Worm (Caenorhabditis elegans) whole organism, L4/young adult: Measurements from ENCODE around the gene gsp-1.

Experiments used
- W03F9.2 ChIP-seq: fragments of 150-350 bp; optimal IDR thresholded peaks from 2 replicates; lab custom pipeline; 2014; ENCODE audit warnings: missing biosample characterization, missing genetic modification characterization
- dao-5 ChIP-seq: sonication (generic microtip); optimal IDR thresholded peaks from 2 replicates; lab custom pipeline; 2016; ENCODE audit warnings: missing genotype, missing genetic modification characterization, moderate library complexity, missing compliant biosample characterization
- him-1 ChIP-seq: sonication (generic microtip); optimal IDR thresholded peaks from 2 replicates; lab custom pipeline; 2016; ENCODE audit warnings: missing genotype, missing genetic modification reagents, missing genetic modification characterization, missing compliant biosample characterization

The gsp-1 gene

DNA sequence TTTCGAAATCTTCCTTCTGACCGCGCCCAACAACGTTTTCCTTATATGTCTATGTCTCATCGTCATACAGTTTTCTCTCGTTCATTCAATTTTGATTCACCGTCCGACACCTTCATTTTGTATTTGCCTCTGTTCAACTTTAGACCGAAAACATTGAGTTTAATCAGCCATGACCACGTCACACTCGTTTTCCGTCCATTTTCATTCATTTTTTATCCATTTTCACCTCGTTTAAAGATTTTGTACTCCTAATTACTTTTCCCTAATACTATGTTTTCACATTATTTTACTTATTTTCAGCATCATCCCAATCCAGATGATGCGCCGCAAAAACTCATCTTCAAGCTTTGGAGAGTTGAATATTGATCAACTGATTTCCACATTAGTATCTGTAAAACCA is 20.0 kb downstream of the gsp-1 start, which contains the start of gene pph-1:
Gene pph-1, plus strand, starts transcription at position 301 of the 400 bp plus-strand sequence.
- TF ChIP-seq dao-5 (tag; lab: Kevin White, UChicago) (no peak), him-1 (tag; lab: Kevin White, UChicago) (no peak), W03F9.2 (tag; lab: Kevin White, UChicago) (no peak)

ce11 chrV:10702910-10703309 is 20.7 kb downstream of the gsp-1 start:
- TF ChIP-seq him-1 (tag; lab: Kevin White, UChicago) (no peak), dao-5 (tag; lab: Kevin White, UChicago) (no peak)

DNA sequence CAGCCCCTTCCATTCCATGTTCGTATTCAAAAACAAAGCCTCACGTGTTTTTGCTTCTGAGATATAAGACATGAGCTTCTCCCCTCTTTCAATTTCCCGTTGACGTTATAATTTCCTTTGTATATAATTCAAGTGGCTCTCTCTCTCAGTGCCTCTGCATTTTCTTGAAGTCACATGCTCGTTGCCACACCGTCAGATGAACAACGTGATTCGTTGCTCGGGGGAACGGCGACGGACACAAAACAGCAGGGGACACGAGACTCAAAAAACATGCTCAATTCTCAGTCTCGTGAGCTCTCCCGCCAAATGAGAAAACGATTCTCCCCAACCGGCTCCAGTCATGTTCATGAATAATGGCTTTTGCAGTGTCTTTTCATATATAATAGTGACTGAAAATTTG is 26.1 kb downstream of the gsp-1 start:
- TF ChIP-seq him-1 (tag; lab: Kevin White, UChicago) (no peak), W03F9.2 (tag; lab: Kevin White, UChicago) (no peak), dao-5 (tag; lab: Kevin White, UChicago) (no peak)

DNA sequence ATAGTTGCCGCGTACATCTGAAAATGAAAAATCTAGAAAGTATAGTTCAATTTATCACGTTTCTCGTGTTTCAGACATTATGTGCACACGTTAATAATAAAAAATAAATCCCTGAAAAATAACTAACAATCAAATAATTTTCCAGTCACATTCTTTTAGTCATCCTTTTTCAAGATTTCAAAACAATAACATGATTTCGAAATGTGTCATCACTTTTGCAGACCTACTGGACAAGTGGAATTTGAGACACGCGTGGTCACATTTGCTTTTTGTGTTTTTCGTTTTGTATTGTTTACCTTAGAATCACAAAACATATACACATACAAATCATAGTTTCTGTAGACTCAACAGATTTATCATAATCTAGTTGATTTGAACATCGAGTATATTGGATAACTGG is 27.2 kb downstream of the gsp-1 start:
- TF ChIP-seq W03F9.2 (tag; lab: Kevin White, UChicago) (no peak), dao-5 (tag; lab: Kevin White, UChicago) (no peak), him-1 (tag; lab: Kevin White, UChicago) (no peak)

DNA sequence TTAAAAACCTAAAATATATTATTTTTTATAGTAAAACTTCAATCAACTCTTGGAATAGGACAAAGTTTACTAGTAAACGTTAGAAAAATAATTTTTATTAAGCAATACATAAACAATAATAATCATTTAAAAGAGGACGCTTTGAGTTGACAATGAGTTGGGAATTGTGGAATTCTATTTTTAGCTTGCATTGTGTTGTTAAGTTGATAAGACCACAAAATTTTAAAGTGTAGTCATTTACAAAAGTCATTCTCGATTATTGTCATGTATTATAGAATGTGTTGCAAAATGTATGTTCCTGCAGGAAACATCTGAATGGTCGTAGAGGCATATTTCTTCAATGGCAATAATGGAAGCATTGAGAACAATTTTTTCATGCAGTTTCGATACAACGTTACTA is 28.8 kb downstream of the gsp-1 start:
- TF ChIP-seq him-1 (tag; lab: Kevin White, UChicago) = no peak
- TF ChIP-seq W03F9.2 (tag; lab: Kevin White, UChicago) = no peak
- TF ChIP-seq dao-5 (tag; lab: Kevin White, UChicago) = no peak

- TF ChIP-seq W03F9.2 (tag; lab: Kevin White, UChicago) (no peak), him-1 (tag; lab: Kevin White, UChicago) (no peak), dao-5 (tag; lab: Kevin White, UChicago) (no peak)
Observed at ce11 chrV:10711829-10712607, 29.8 kb downstream of the gsp-1 start.

- no peak for TF ChIP-seq him-1 (tag; lab: Kevin White, UChicago)
- no peak for TF ChIP-seq dao-5 (tag; lab: Kevin White, UChicago)
- no peak for TF ChIP-seq W03F9.2 (tag; lab: Kevin White, UChicago)
Observed at ce11 chrV:10712608-10712900, 30.3 kb downstream of the gsp-1 start.

- TF ChIP-seq W03F9.2 (tag; lab: Kevin White, UChicago) (no peak), him-1 (tag; lab: Kevin White, UChicago) (no peak), dao-5 (tag; lab: Kevin White, UChicago) (no peak)
Observed at ce11 chrV:10713704-10714239, 31.6 kb downstream of the gsp-1 start.

DNA sequence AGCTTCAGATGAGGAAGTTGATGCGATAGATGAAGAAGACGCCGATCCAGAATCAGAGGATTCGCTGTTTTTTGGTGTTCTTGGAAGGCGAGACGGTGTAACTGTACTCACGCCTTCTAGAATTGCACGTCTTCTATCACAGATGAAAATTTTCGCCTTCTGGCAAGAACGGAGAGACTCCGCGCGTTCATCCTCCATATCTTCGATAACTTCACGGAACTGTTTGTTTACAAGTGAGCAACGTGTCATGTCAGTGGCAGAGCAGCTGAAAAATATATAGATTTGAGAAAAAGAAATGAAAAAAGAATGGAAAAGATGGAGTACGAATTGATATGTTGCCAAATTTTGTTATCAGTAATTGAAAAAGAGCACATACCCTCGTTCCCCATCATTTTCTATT is 32.4 kb downstream of the gsp-1 start:
- TF ChIP-seq W03F9.2 (tag; lab: Kevin White, UChicago) = no peak

DNA sequence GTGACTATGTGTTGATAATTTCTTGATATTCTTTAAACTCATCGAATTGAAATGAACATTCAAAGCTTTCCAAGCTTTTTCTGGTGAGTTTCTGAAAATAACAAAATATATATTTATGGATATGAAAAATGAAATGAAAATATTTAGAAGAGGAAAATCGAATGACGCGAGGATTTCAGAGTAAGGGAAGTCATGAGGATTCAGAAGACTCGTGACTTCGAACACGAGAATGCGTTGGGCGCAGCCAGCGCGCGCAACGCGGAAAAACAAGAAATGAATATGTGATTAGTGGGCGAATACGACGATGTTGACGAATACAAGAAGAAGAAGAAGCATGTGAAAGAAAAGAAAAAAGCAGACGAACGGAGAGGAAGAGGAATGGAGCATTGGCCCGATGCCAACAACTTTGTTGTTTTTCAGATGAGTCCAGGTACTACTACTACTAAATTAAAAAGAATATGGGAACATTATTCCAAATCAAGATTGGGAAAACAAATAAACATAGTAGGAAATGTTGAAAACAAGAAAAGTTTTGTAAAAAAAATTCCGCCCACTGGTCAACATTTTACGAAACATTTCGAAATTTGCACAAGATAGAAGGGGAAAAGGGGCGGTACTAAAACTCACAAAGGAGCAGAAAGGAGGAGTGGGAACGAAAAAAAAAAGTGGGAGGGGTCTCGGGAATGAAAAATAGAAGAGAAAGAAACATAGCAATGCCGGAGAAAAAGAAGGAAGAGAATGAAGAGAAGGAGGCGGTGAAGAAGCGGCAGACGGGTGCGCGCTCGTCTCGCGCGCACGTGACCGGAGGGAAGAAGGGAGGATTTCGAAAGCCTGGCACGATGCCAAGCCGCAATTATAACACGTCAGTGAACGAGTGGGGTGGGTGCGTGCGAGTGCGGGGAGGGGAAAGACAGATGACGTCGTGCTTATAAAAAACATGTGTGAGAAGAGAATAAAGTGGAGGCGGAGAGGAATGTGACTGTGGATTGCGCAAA is 33.2 kb downstream of the gsp-1 start:
- peak; percentile 40 for TF ChIP-seq W03F9.2 (tag; lab: Kevin White, UChicago)
- no peak for TF ChIP-seq dao-5 (tag; lab: Kevin White, UChicago)
- peak; percentile 91 for TF ChIP-seq him-1 (tag; lab: Kevin White, UChicago)

- no peak for TF ChIP-seq W03F9.2 (tag; lab: Kevin White, UChicago)
- TF ChIP-seq him-1 (tag; lab: Kevin White, UChicago) = no peak
- no peak for TF ChIP-seq dao-5 (tag; lab: Kevin White, UChicago)
Observed at ce11 chrV:10716865-10717713, 34.9 kb downstream of the gsp-1 start.

DNA sequence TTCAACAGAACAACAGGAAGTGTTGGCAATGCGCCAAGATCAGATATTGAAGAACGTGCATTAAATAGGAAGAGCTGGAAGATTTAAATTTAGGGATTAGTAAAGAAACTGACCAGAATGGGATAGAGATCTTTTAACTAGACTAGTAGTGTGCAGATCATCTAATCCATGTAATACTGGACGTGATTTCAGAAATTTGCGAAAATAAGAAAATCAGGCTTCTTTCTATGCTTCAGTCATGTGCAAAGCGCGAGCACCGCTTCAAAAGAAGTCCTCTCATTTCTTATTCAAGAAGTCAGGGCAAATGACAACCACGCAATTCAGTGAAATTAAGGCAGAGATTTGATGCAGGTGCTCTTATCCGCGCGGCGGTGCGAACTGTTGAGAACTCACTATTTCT is 35.8 kb downstream of the gsp-1 start:
- TF ChIP-seq him-1 (tag; lab: Kevin White, UChicago) = no peak
- no peak for TF ChIP-seq dao-5 (tag; lab: Kevin White, UChicago)
- no peak for TF ChIP-seq W03F9.2 (tag; lab: Kevin White, UChicago)
